Worm (Caenorhabditis elegans) whole organism, mixed stage, embryonic: Measurements from ENCODE around the gene T07A9.14.

ENCODE experiments used
- blmp-1 ChIP-seq: fragments of 150-350 bp; optimal IDR thresholded peaks from 2 replicates; lab custom pipeline; 2014; ENCODE audit warnings: missing biosample characterization, missing genetic modification characterization
- drap-1 ChIP-seq: fragments of 200-800 bp; sonication (Bioruptor generic); optimal IDR thresholded peaks from 3 replicates; lab custom pipeline; 2018; ENCODE audit warnings: mild to moderate bottlenecking, missing genetic modification characterization, missing compliant biosample characterization
- elt-1 ChIP-seq: sonication (generic microtip); optimal IDR thresholded peaks from 2 replicates; lab custom pipeline; 2017; ENCODE audit warnings: missing genetic modification characterization, mild to moderate bottlenecking, missing compliant biosample characterization, antibody characterized with exemption, moderate library complexity, borderline replicate concordance; ENCODE audit not compliant: insufficient read depth
- flh-1 ChIP-seq: fragments of 200-800 bp; sonication (Bioruptor generic); optimal IDR thresholded peaks from 2 replicates; lab custom pipeline; 2018; ENCODE audit warnings: mild to moderate bottlenecking, missing genetic modification characterization, moderate library complexity, missing compliant biosample characterization
- lsy-2 ChIP-seq: fragments of 150-350 bp; optimal IDR thresholded peaks from 2 replicates; lab custom pipeline; 2014; ENCODE audit warnings: missing biosample characterization, missing genetic modification characterization
- mep-1 ChIP-seq: fragments of 150-350 bp; optimal IDR thresholded peaks from 2 replicates; lab custom pipeline; 2017; ENCODE audit warnings: missing biosample characterization, missing genetic modification reagents, missing genetic modification characterization, inconsistent platforms
- nhr-2 ChIP-seq: fragments of 150-350 bp; optimal IDR thresholded peaks from 2 replicates; lab custom pipeline; 2014; ENCODE audit warnings: missing biosample characterization, missing genetic modification characterization
- nhr-76 ChIP-seq: sonication (generic microtip); optimal IDR thresholded peaks from 2 replicates; lab custom pipeline; 2017; ENCODE audit warnings: missing biosample characterization, missing genetic modification characterization
- pha-4 ChIP-seq: fragments of 150-350 bp; optimal IDR thresholded peaks from 2 replicates; lab custom pipeline; 2018; ENCODE audit warnings: missing biosample characterization, missing genetic modification reagents, missing genetic modification characterization
- unc-39 ChIP-seq: fragments of 150-350 bp; optimal IDR thresholded peaks from 2 replicates; lab custom pipeline; 2014; ENCODE audit warnings: missing biosample characterization, missing genetic modification characterization
- zip-8 ChIP-seq: fragments of 150-350 bp; optimal IDR thresholded peaks from 2 replicates; lab custom pipeline; 2014; ENCODE audit warnings: missing biosample characterization, missing genetic modification characterization
- ztf-11 ChIP-seq: fragments of 150-350 bp; optimal IDR thresholded peaks from 2 replicates; lab custom pipeline; 2014; ENCODE audit warnings: missing biosample characterization, missing genetic modification characterization

ce11 chrIV:386576-386975 lies at the start of gene T07A9.14:
- no peak for TF ChIP-seq unc-39 (tag; lab: Kevin White, UChicago)
- no peak for TF ChIP-seq elt-1
- no peak for TF ChIP-seq pha-4 (tag; lab: Kevin White, UChicago)
- TF ChIP-seq lsy-2 (tag; lab: Kevin White, UChicago) = no peak
- no peak for TF ChIP-seq blmp-1
- TF ChIP-seq nhr-2 (tag; lab: Kevin White, UChicago) = no peak
- TF ChIP-seq mep-1 (tag; lab: Kevin White, UChicago) = no peak
- TF ChIP-seq drap-1 (GFP tag; lab: Kevin White, UChicago) = no peak
- no peak for TF ChIP-seq nhr-76 (tag; lab: Kevin White, UChicago)
- no peak for TF ChIP-seq flh-1 (GFP tag; lab: Kevin White, UChicago)
- no peak for TF ChIP-seq zip-8 (tag; lab: Kevin White, UChicago)
- TF ChIP-seq ztf-11 = no peak
